Fruit fly (Drosophila melanogaster): ENCODE measurements around the gene loh.

Gene loh

DNA sequence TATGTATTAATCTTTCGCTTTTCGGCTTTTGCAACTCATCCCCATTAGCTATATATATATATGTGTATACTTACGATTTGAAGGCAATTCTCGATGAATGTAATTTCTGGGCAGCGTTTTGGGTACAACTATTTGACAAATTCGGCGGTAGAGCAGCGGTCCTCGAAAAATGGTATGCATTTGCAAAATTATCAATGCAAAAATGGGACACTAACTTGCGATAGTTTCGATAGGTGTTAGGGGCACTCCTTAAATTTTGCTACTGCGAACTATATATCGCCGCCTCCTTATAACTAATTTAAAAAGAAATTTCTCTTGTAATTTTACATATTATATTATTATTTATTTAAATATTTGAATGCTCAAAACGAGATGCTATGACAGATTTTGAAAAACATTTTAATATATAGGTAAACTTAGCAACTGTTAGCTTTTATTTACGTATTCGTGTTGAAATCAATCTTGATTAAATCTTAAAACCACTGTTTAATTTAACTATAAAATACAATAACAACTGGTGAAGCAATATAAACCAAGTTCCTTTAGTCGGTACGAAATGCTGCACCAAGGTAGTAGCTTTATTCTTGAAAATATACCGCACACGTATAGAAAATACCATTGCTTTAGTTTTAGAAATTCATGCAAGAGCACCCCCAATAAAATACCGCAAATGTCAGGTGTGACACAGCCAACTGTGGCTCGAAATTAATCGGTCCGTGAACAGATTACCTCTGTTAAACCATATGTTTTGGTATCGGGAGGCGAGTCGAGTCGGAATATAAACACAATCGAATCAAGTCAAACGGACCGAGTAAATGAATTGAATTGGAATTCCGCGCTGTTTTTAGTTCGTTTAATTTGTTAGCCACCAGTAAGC is 28.8 kb upstream of the loh start, which contains the start of the genes CG5355 and Klp31E (continued):
- TF ChIP-seq Blimp-1 (GFP tag; optimal IDR thresholded peaks at IDR 0.05) = no peak
- TF ChIP-seq slbo (GFP tag; IDR thresholded peaks at IDR 0.05) = peak; percentile 81
- no peak for TF ChIP-seq CG3838 (GFP tag; optimal IDR thresholded peaks at IDR 0.05)
- peak; percentile 52 for TF ChIP-seq CG16863 (GFP tag; optimal IDR thresholded peaks at IDR 0.05)
- peak; percentile 72 for TF ChIP-seq Ets65A (GFP tag)
- no peak for TF ChIP-seq Camta (GFP tag; optimal IDR thresholded peaks at IDR 0.05)
- TF ChIP-seq CG17802 (tag; optimal IDR thresholded peaks at IDR 0.05) = peak; percentile 94
- TF ChIP-seq CG11696 (GFP tag; IDR thresholded peaks at IDR 0.05) = peak; percentile 61; the same call in 1 of the 2 replicates
- TF ChIP-seq Adf1 (GFP tag; IDR thresholded peaks at IDR 0.05) = no peak
- peak; percentile 62 for TF ChIP-seq Atf6 (GFP tag; IDR thresholded peaks at IDR 0.05)
- TF ChIP-seq HLH54F (GFP tag; optimal IDR thresholded peaks at IDR 0.05) = peak; percentile 49
- TF ChIP-seq ap (GFP tag; IDR thresholded peaks at IDR 0.05) = no peak
- no peak for TF ChIP-seq ro (GFP tag; IDR thresholded peaks at IDR 0.05)
- no peak for TF ChIP-seq oc (tag; optimal IDR thresholded peaks at IDR 0.05)
- TF ChIP-seq Kr (GFP tag; optimal IDR thresholded peaks at IDR 0.05) = no peak
- no peak for TF ChIP-seq bigmax (GFP tag; optimal IDR thresholded peaks at IDR 0.05)
- TF ChIP-seq zfh1 (GFP tag; IDR thresholded peaks at IDR 0.05) = peak; percentile 57; the same call in 2 of the 3 replicates
- no peak for TF ChIP-seq Dek (tag; optimal IDR thresholded peaks at IDR 0.05)
- TF ChIP-seq CG7271 (tag; optimal IDR thresholded peaks at IDR 0.05) = no peak
- peak; percentile 15 for TF ChIP-seq vfl (GFP tag; optimal IDR thresholded peaks at IDR 0.05)
- TF ChIP-seq ind (GFP tag; optimal IDR thresholded peaks at IDR 0.05) = peak; percentile 55
- peak; percentile 46 for TF ChIP-seq ems (GFP tag; optimal IDR thresholded peaks at IDR 0.05)
- TF ChIP-seq unpg (GFP tag; optimal IDR thresholded peaks at IDR 0.05) = peak; percentile 48
- no peak for TF ChIP-seq wdn (GFP tag; IDR thresholded peaks at IDR 0.05)
- TF ChIP-seq CkIIα-i1 (GFP tag; IDR thresholded peaks at IDR 0.05) = no peak
- peak; percentile 75 for TF ChIP-seq CG18619 (GFP tag; optimal IDR thresholded peaks at IDR 0.05)
- TF ChIP-seq gfzf (GFP tag; optimal IDR thresholded peaks at IDR 0.05) = peak; percentile 23
- TF ChIP-seq CG9215 (GFP tag; IDR thresholded peaks at IDR 0.05) = no peak
- TF ChIP-seq fu2 (GFP tag; optimal IDR thresholded peaks at IDR 0.05) = no peak
- peak; percentile 34 for TF ChIP-seq CG9797 (GFP tag; optimal IDR thresholded peaks at IDR 0.05)
- no peak for TF ChIP-seq grn (GFP tag; optimal IDR thresholded peaks at IDR 0.05)
- peak; percentile 68 for TF ChIP-seq CG1602 (GFP tag; optimal IDR thresholded peaks at IDR 0.05)
- TF ChIP-seq CG9727 (GFP tag; optimal IDR thresholded peaks at IDR 0.05) = peak; percentile 87
- TF ChIP-seq CG17328 (GFP tag; IDR thresholded peaks at IDR 0.05) = peak; percentile 8; the same call in 1 of the 2 replicates
- TF ChIP-seq CG34376 (GFP tag; optimal IDR thresholded peaks at IDR 0.05) = no peak
- peak; percentile 53 for TF ChIP-seq Rfx (GFP tag; IDR thresholded peaks at IDR 0.05)
- no peak for TF ChIP-seq H15 (GFP tag; IDR thresholded peaks at IDR 0.05)
- TF ChIP-seq CG11723 (GFP tag; optimal IDR thresholded peaks at IDR 0.05) = peak; percentile 49
- peak; percentile 54 for TF ChIP-seq HHEX (GFP tag; optimal IDR thresholded peaks at IDR 0.05)
- TF ChIP-seq hbn (GFP tag; IDR thresholded peaks at IDR 0.05; ENCODE audit: partially characterized antibody) = peak; percentile 80
- TF ChIP-seq jumu (GFP tag; optimal IDR thresholded peaks at IDR 0.05) = peak; percentile 57
- TF ChIP-seq CG1024 (GFP tag; IDR thresholded peaks at IDR 0.05) = 0 out of 2 replicates have a peak, but pooled peaks have one; percentile 27
- no peak for TF ChIP-seq CG15479 (GFP tag; optimal IDR thresholded peaks at IDR 0.05)
- TF ChIP-seq Oli (tag; optimal IDR thresholded peaks at IDR 0.05) = peak; percentile 75
- no peak for TF ChIP-seq CG4707 (GFP tag; optimal IDR thresholded peaks at IDR 0.05)
- TF ChIP-seq cwo (GFP tag; optimal IDR thresholded peaks at IDR 0.05) = no peak
- peak; percentile 10 for TF ChIP-seq pb (GFP tag; optimal IDR thresholded peaks at IDR 0.05)
- peak; percentile 50 for TF ChIP-seq Nf-YB (GFP tag; optimal IDR thresholded peaks at IDR 0.05)
- TF ChIP-seq CG8089 (GFP tag; optimal IDR thresholded peaks at IDR 0.05) = no peak
